Worm (Caenorhabditis elegans): ENCODE data around the gene srw-9.

DNA sequence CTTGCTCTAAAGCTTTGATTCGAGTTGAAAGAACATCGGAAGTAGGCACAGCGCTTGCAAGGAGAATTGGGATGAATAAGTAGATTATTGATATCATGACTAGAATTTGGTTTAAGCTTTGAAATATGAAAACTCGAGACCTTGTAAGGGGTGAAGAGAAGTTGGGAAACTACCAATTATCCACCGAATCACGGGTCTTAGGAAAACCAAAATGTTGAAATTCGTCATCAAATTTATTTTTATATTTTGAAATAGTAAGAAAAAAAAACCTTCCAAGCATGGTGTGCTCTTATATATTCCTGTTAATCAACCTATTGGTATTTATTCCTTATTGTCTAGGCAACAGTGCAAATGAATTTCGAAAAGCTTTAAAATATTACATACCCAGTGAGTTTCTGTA lies 6.6 kb upstream of the srw-9 start, which contains the start of the genes irld-60 and irld-20:
- TF ChIP-seq Y5F2A.4 (GFP tag; optimal IDR thresholded peaks at IDR 0.05): no peak
- TF ChIP-seq nhr-237 (tag; optimal IDR thresholded peaks at IDR 0.05): no peak
- no peak for TF ChIP-seq nhr-111 (GFP tag; optimal IDR thresholded peaks at IDR 0.05)
- TF ChIP-seq F10B5.3 (tag; optimal IDR thresholded peaks at IDR 0.05): no peak
- no peak for TF ChIP-seq pha-4 (GFP tag; IDR thresholded peaks at IDR 0.05)
- TF ChIP-seq pha-4 (tag; optimal IDR thresholded peaks at IDR 0.05): no peak
- TF ChIP-seq zip-11 (GFP tag; IDR thresholded peaks at IDR 0.05): no peak
- TF ChIP-seq aly-2 (tag; optimal IDR thresholded peaks at IDR 0.05): no peak
- no peak for TF ChIP-seq lsy-2 (tag; optimal IDR thresholded peaks at IDR 0.05)
- no peak for TF ChIP-seq lin-39 (tag; optimal IDR thresholded peaks at IDR 0.05)
- no peak for TF ChIP-seq lin-13 (GFP tag; optimal IDR thresholded peaks at IDR 0.05)
